Worm (Caenorhabditis elegans): ENCODE data around the gene srsy-2.

The srsy-2 gene

DNA sequence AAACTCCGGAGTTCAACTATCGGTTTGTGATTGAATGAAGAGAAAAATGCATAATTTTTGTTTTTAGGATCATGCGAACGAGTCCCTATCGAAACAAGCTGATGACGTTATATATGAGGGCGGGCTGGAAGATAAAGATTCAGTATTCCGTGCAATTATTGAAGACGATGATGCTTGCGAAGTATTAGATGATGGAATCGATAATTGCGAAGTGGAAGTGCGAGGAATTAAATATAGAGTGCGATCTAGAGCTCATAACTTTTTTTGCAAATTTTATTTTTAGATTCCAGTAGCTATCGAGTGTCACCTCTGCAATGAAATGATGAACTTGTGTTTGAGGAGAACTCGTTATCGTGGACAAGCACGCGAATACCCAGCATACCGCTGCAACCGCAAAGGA, 27.9 kb downstream of the srsy-2 start:
- TF ChIP-seq mep-1 (tag; optimal IDR thresholded peaks at IDR 0.05) (no peak), lin-13 (tag; optimal IDR thresholded peaks at IDR 0.05) (no peak), ceh-39 (tag; optimal IDR thresholded peaks at IDR 0.05) (no peak), elt-1 (tag; optimal IDR thresholded peaks at IDR 0.05; ENCODE audit: borderline replicate concordance, insufficient read depth) (no peak), ceh-43 (GFP tag; optimal IDR thresholded peaks at IDR 0.05) (no peak), nhr-28 (tag; optimal IDR thresholded peaks at IDR 0.05) (no peak), sem-2 (GFP tag; optimal IDR thresholded peaks at IDR 0.05) (no peak), mls-2 (tag; optimal IDR thresholded peaks at IDR 0.05) (no peak), blmp-1 (tag; optimal IDR thresholded peaks at IDR 0.05) (no peak), flh-1 (GFP tag; optimal IDR thresholded peaks at IDR 0.05) (no peak), lsy-2 (tag; optimal IDR thresholded peaks at IDR 0.05) (no peak), sptf-1 (tag; optimal IDR thresholded peaks at IDR 0.05) (no peak), elt-3 (tag; optimal IDR thresholded peaks at IDR 0.05) (no peak), nhr-12 (tag; optimal IDR thresholded peaks at IDR 0.05) (no peak)

DNA sequence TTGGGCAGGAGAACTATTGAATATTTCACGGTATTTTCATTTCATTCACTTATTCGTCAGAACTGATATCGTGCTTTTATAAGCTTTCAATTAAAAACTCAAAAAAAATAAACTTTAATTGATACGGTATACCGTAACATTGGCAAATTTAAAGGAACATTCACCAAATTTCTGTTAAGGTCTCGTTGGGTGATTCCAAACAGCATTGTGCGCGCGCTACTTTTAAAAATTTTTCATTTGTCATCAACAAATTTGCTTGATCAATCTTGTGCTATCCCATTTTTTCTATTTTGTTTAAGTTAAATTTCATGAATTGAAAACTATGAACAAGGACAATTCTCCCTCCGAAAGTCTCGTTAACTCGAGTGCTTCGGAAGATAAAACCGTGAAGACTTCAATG, 28.4 kb downstream of the srsy-2 start, which contains the start of gene szy-4:
Gene szy-4 (plus strand): TSS at position 229 of the 400 bp plus-strand sequence.
- no peak for TF ChIP-seq flh-1 (GFP tag; optimal IDR thresholded peaks at IDR 0.05)
- no peak for TF ChIP-seq bed-3 (GFP tag; optimal IDR thresholded peaks at IDR 0.05)
- TF ChIP-seq zip-8 (tag; optimal IDR thresholded peaks at IDR 0.05) = no peak
- TF ChIP-seq snpc-4 (tag; optimal IDR thresholded peaks at IDR 0.05) = no peak
- TF ChIP-seq elt-1 (tag; optimal IDR thresholded peaks at IDR 0.05; ENCODE audit: borderline replicate concordance, insufficient read depth) = no peak
- TF ChIP-seq ceh-83 (GFP tag; optimal IDR thresholded peaks at IDR 0.05) = no peak
- TF ChIP-seq lsy-2 (tag; optimal IDR thresholded peaks at IDR 0.05) = no peak
- TF ChIP-seq ceh-39 (tag; optimal IDR thresholded peaks at IDR 0.05) = no peak
- no peak for TF ChIP-seq ztf-11 (tag; optimal IDR thresholded peaks at IDR 0.05)
- TF ChIP-seq ceh-43 (GFP tag; optimal IDR thresholded peaks at IDR 0.05) = no peak
- no peak for TF ChIP-seq mep-1 (tag; optimal IDR thresholded peaks at IDR 0.05)
- TF ChIP-seq mls-2 (tag; optimal IDR thresholded peaks at IDR 0.05) = no peak
- TF ChIP-seq mab-5 (tag; optimal IDR thresholded peaks at IDR 0.05) = no peak
- no peak for TF ChIP-seq sem-2 (GFP tag; optimal IDR thresholded peaks at IDR 0.05)
- TF ChIP-seq unc-120 (tag; optimal IDR thresholded peaks at IDR 0.05; ENCODE audit: poor library complexity, severe bottlenecking) = no peak
- no peak for TF ChIP-seq ham-2 (GFP tag; optimal IDR thresholded peaks at IDR 0.05)
- no peak for TF ChIP-seq hlh-1 (tag; optimal IDR thresholded peaks at IDR 0.05)
- no peak for TF ChIP-seq drap-1 (GFP tag; optimal IDR thresholded peaks at IDR 0.05)

DNA sequence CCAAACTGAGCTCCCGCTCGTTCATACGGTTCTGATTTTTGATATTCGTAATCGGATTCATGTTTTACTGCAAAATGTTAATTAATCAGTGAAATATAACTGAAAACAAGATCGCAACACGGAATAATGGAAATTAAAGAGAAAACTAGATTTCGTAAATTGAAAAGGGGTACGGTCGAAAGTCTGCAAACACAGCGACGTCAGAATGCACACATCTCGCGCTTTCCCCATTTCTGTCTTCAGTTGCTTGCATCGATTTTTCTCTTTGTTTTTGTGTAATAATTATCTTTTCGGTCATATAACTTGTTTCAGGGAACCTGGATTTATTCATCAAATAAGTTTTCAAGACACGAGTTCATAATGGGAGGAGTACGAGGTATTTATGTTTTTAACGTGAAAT, 30.0 kb downstream of the srsy-2 start, which contains the start of the genes rbmx-2 and C30B5.2:
Gene rbmx-2 (minus strand): TSS at position 74 of the 400 bp plus-strand sequence.
Gene C30B5.2 (plus strand): TSS at position 306 of the 400 bp plus-strand sequence.
- no peak for TF ChIP-seq ceh-83 (GFP tag; optimal IDR thresholded peaks at IDR 0.05)
- peak; percentile 73 for TF ChIP-seq unc-120 (tag; optimal IDR thresholded peaks at IDR 0.05; ENCODE audit: poor library complexity, severe bottlenecking)
- peak; percentile 78 for TF ChIP-seq ces-1 (GFP tag; optimal IDR thresholded peaks at IDR 0.05)
- TF ChIP-seq pha-4 (tag; optimal IDR thresholded peaks at IDR 0.05) = no peak
- peak; percentile 53 for TF ChIP-seq mep-1 (tag; optimal IDR thresholded peaks at IDR 0.05)
- no peak for TF ChIP-seq nhr-28 (tag; optimal IDR thresholded peaks at IDR 0.05)
- TF ChIP-seq lsy-2 (tag; optimal IDR thresholded peaks at IDR 0.05) = peak; percentile 90

DNA sequence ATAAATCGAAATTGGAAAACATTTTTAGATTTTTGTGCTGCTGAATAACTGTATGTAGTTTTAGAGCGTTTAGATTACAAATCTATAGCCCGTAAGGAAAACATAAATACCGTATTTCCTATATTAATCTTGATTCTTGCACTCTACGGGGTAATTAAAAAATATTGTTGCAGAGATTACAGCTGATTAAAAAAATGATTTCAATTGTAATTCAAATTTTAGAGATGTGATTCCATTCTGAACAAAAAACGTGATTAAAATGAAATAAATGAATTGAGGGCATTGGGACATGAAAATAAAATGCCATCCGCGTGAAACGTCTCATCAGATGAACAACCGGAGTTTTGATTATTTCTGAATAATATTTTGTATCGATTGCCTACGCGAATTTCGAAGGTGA, 34.4 kb downstream of the srsy-2 start, which contains the start of gene cpb-2:
Gene cpb-2 (plus strand): TSS at position 301 of the 400 bp plus-strand sequence.
- TF ChIP-seq unc-120 (tag; optimal IDR thresholded peaks at IDR 0.05; ENCODE audit: poor library complexity, severe bottlenecking) (no peak), tbx-8 (GFP tag; optimal IDR thresholded peaks at IDR 0.05) (no peak), lsy-2 (tag; optimal IDR thresholded peaks at IDR 0.05) (no peak), nhr-12 (tag; optimal IDR thresholded peaks at IDR 0.05) (no peak), elt-1 (tag; optimal IDR thresholded peaks at IDR 0.05; ENCODE audit: borderline replicate concordance, insufficient read depth) (no peak), zip-8 (tag; optimal IDR thresholded peaks at IDR 0.05) (no peak), nhr-2 (tag; optimal IDR thresholded peaks at IDR 0.05) (no peak), drap-1 (GFP tag; optimal IDR thresholded peaks at IDR 0.05) (no peak), unc-62 (GFP tag; optimal IDR thresholded peaks at IDR 0.05) (no peak)

DNA sequence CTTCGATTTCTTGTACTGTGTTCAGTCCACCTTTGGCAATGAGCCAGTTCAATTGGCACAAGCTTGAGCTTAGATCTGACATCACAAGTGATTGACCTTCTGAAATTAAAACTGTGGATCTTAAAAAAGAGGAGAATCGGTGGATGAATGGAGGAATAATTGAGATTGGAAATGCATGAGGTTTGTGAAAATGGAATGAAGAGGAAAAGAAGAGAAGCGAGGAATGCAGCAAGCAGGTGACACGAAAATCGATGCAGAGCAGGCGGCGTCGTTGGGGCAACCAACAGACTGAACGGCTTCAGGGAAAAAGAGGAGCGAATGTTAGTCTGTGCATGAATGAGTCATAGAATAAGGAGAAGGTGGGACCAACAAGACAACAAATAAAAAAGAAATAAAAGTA, 35.6 kb downstream of the srsy-2 start, which contains the start of gene fkh-8:
Gene fkh-8 (minus strand): TSS at position 101 of the 400 bp plus-strand sequence.
- TF ChIP-seq nhr-28 (tag; optimal IDR thresholded peaks at IDR 0.05) (no peak), elt-3 (tag; optimal IDR thresholded peaks at IDR 0.05) (no peak), ham-2 (GFP tag; optimal IDR thresholded peaks at IDR 0.05) (no peak), bed-3 (GFP tag; optimal IDR thresholded peaks at IDR 0.05) (no peak), ceh-83 (GFP tag; optimal IDR thresholded peaks at IDR 0.05) (no peak), elt-1 (tag; optimal IDR thresholded peaks at IDR 0.05; ENCODE audit: borderline replicate concordance, insufficient read depth) (no peak), pha-4 (tag; optimal IDR thresholded peaks at IDR 0.05) (no peak), cnd-1 (tag; optimal IDR thresholded peaks at IDR 0.05) (no peak)
